Worm (Caenorhabditis elegans): ENCODE data around the gene F32A5.8.

DNA sequence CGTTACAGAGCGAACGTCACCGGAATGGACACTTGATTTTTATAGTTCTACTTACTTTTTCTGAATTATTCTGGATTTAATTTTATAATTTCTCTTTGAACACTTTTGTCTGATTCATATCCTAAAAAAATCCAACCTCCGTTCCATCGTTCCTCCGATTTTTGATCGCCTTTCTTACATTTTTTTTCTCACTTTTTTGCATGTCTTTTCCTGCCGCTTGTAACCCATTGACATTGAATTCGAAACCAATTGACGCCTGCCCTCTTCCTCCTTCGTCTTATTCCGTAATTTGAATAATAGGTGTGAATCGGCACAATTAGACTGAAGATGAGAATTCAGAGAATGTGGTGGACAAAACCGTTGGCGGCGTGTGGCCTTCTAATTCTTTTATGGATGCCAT lies 10.3 kb upstream of the F32A5.8 start, which contains the start of gene skpo-3:
- TF ChIP-seq lir-3 (tag; optimal IDR thresholded peaks at IDR 0.05) (no peak), ceh-20 (GFP tag; IDR thresholded peaks at IDR 0.05) (no peak), lin-13 (GFP tag; optimal IDR thresholded peaks at IDR 0.05) (no peak), skn-1 (tag; optimal IDR thresholded peaks at IDR 0.05) (no peak), mep-1 (tag; optimal IDR thresholded peaks at IDR 0.05) (no peak), dve-1 (tag; optimal IDR thresholded peaks at IDR 0.05; ENCODE audit: insufficient read depth) (no peak), ztf-11 (tag; optimal IDR thresholded peaks at IDR 0.05) (no peak), nhr-111 (GFP tag; optimal IDR thresholded peaks at IDR 0.05) (no peak), mdt-29 (GFP tag; IDR thresholded peaks at IDR 0.05) (no peak), ZK546.5 (tag; optimal IDR thresholded peaks at IDR 0.05) (no peak), zag-1 (tag; optimal IDR thresholded peaks at IDR 0.05) (no peak), pha-4 (GFP tag; IDR thresholded peaks at IDR 0.05) (no peak), pha-4 (tag; optimal IDR thresholded peaks at IDR 0.05) (no peak), ama-1 (optimal IDR thresholded peaks at IDR 0.05) (no peak)

All from whole organism, L4 larva.